Fruit fly (Drosophila melanogaster): ENCODE results near the gene Zasp67.

The Zasp67 gene

dm6 chr3L:9846577-9847342 is 49.3 kb upstream of the Zasp67 start (continued):
- TF ChIP-seq CG6792 (GFP tag; optimal IDR thresholded peaks at IDR 0.05) (no peak), Gug (GFP tag; IDR thresholded peaks at IDR 0.05) (no peak), CG16779 (tag; optimal IDR thresholded peaks at IDR 0.05) (peak; percentile 62), CG8119 (GFP tag; IDR thresholded peaks at IDR 0.05) (peak; percentile 25; the same call in 1 of the 3 replicates), CG4318 (GFP tag; optimal IDR thresholded peaks at IDR 0.05) (no peak), net (GFP tag; optimal IDR thresholded peaks at IDR 0.05) (no peak), Smox (GFP tag; optimal IDR thresholded peaks at IDR 0.05) (no peak), CG11902 (GFP tag; optimal IDR thresholded peaks at IDR 0.05) (no peak), CG3032 (tag; optimal IDR thresholded peaks at IDR 0.05) (peak; percentile 22), CG31627 (GFP tag; optimal IDR thresholded peaks at IDR 0.05) (no peak), acj6 (GFP tag; optimal IDR thresholded peaks at IDR 0.05) (no peak), CG10669 (GFP tag; optimal IDR thresholded peaks at IDR 0.05) (no peak)

DNA sequence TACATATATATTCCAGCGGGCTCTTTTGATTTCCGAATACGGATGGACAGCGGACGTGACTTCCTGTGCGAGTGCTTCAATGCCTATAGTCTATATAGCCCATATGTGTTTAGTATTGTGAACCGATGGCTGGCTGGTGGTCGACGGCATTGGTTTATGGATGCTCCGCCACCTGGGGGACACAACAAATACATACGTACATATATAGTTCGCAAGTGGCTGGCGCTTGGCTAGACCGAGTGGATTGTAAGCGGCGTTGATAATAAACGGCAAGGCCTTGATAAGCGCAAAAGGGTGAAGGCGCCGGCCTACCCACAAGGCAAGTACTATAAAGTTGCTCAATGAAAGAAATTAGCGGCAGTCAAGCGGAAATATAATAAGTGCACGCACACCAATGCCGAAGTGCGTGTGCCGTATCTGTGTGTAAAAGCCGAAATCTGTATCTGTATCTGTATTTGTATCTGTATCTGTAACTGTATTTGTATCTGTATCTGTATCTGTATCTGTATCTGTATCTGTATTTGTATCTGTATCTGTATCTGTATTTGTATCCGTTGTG is 48.6 kb upstream of the Zasp67 start:
- TF ChIP-seq Lpt (GFP tag; optimal IDR thresholded peaks at IDR 0.05) (no peak), CG34406 (GFP tag; optimal IDR thresholded peaks at IDR 0.05) (no peak), CG3032 (tag; optimal IDR thresholded peaks at IDR 0.05) (no peak), Ets96B (tag; optimal IDR thresholded peaks at IDR 0.05) (no peak), dac (GFP tag; optimal IDR thresholded peaks at IDR 0.05) (no peak), lz (GFP tag; optimal IDR thresholded peaks at IDR 0.05) (no peak), CG11762 (GFP tag; optimal IDR thresholded peaks at IDR 0.05; ENCODE audit: insufficient read depth) (no peak), Sox15 (GFP tag; optimal IDR thresholded peaks at IDR 0.05) (no peak), Hr39 (GFP tag; optimal IDR thresholded peaks at IDR 0.05) (no peak), eg (GFP tag; IDR thresholded peaks at IDR 0.05) (no peak), Blimp-1 (GFP tag; optimal IDR thresholded peaks at IDR 0.05) (no peak), CG6276 (GFP tag; optimal IDR thresholded peaks at IDR 0.05) (no peak), Met (GFP tag; optimal IDR thresholded peaks at IDR 0.05) (no peak), esn (GFP tag; optimal IDR thresholded peaks at IDR 0.05) (no peak), CG8119 (GFP tag; IDR thresholded peaks at IDR 0.05) (no peak)

- no peak for TF ChIP-seq fd85E (GFP tag; optimal IDR thresholded peaks at IDR 0.05)
- TF ChIP-seq CG15336 (GFP tag; IDR thresholded peaks at IDR 0.05), result no peak
Measured at dm6 chr3L:9842043-9842442, 44.6 kb upstream of the Zasp67 start.

DNA sequence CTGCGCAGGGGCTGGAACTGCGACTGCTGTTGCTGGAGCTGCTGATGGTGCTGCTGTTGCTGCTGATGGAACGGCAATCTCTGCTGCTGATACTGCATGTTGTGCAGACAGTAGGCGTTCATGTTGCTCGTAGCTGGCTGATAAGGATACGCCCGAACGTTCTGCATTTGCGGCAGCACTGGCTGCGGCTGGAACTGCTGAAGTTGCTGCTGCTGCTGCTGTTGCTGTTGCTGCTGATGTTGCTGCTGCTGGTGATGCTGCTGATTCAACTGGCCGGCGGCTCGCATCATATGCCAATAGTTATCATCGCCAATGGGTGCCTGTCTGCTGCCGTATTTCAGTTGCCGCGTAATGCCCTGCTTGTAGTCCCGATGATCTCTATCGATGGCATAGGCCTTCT is 43.2 kb upstream of the Zasp67 start:
- TF ChIP-seq CG1621 (tag; optimal IDR thresholded peaks at IDR 0.05) (no peak), CG6163 (GFP tag; IDR thresholded peaks at IDR 0.05) (no peak), dsx (GFP tag; optimal IDR thresholded peaks at IDR 0.05; ENCODE audit: poor library complexity, severe bottlenecking) (no peak), Hr38 (GFP tag; optimal IDR thresholded peaks at IDR 0.05) (no peak), svp (GFP tag) (no peak), Lpt (GFP tag; optimal IDR thresholded peaks at IDR 0.05) (no peak), CG8632 (GFP tag; optimal IDR thresholded peaks at IDR 0.05) (no peak)

dm6 chr3L:9838534-9838933 is 41.0 kb upstream of the Zasp67 start, which contains the start of gene Cdk8:
Cdk8 (minus strand) TSS chr3L:9838670.
- TF ChIP-seq CG3032 (tag; optimal IDR thresholded peaks at IDR 0.05) (peak; percentile 33), fd85E (GFP tag; optimal IDR thresholded peaks at IDR 0.05) (no peak), Hr4 (GFP tag; optimal IDR thresholded peaks at IDR 0.05) (no peak), topi (GFP tag; optimal IDR thresholded peaks at IDR 0.05) (no peak), CG32006 (GFP tag; optimal IDR thresholded peaks at IDR 0.05) (no peak), CG10669 (GFP tag; optimal IDR thresholded peaks at IDR 0.05) (no peak), lz (GFP tag; optimal IDR thresholded peaks at IDR 0.05) (peak; percentile 15), Eip93F (GFP tag; optimal IDR thresholded peaks at IDR 0.05) (no peak), CG6163 (GFP tag; IDR thresholded peaks at IDR 0.05) (peak; percentile 21; the same call in 1 of the 3 replicates), CG7368 (GFP tag; optimal IDR thresholded peaks at IDR 0.05) (no peak), eg (GFP tag; IDR thresholded peaks at IDR 0.05) (no peak), OdsH (GFP tag; optimal IDR thresholded peaks at IDR 0.05) (no peak), ss (GFP tag; optimal IDR thresholded peaks at IDR 0.05) (no peak), Smox (GFP tag; optimal IDR thresholded peaks at IDR 0.05) (no peak), CG11762 (GFP tag; optimal IDR thresholded peaks at IDR 0.05; ENCODE audit: insufficient read depth) (no peak), CG34406 (GFP tag; optimal IDR thresholded peaks at IDR 0.05) (no peak), fkh (GFP tag; optimal IDR thresholded peaks at IDR 0.05) (no peak), Gug (GFP tag; IDR thresholded peaks at IDR 0.05) (no peak), Sox14 (GFP tag; optimal IDR thresholded peaks at IDR 0.05) (peak; percentile 14), CG1621 (tag; optimal IDR thresholded peaks at IDR 0.05) (no peak), dac (GFP tag; optimal IDR thresholded peaks at IDR 0.05) (no peak), dsx (GFP tag; optimal IDR thresholded peaks at IDR 0.05; ENCODE audit: poor library complexity, severe bottlenecking) (no peak), CG8119 (GFP tag; IDR thresholded peaks at IDR 0.05) (no peak)
